Worm (Caenorhabditis elegans): ENCODE results near the gene W06G6.17.

DNA sequence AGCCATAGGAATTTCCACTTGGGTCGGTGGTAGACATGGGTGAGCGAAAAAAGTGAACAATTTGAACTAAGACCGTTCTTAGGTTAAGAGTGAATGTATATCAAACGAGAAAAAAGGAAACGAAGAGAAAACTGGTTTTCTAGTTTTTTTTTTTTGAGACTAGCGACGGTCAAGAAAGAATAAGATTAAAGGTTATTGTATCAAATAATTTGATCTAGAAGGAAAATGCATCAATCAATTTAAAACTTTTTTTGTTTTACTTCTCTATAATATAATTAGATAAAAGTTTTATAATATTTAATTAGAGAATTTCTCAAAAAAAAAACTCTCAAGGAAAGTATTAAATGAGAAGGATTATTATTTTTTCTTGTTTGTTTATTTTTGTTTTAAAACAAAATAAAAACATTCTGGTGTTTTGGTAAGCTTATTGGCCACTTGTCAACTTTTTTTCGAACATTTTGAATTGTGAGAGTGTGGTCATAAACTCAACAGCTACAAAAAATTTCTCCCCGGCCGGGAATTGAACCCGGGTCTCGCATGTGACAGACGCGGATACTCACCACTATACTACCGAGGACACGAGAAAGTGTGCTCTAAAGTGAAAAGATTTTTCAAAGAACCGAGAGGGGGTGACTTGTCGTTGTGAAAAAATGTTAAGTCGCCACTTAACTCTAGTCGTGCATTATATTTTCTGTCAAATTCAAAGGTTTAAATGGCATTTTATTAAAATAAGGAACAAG lies at the start of gene W06G6.17:
- TF ChIP-seq snpc-4 (tag; optimal IDR thresholded peaks at IDR 0.05) (no peak), elt-3 (tag; optimal IDR thresholded peaks at IDR 0.05) (no peak), unc-39 (tag; optimal IDR thresholded peaks at IDR 0.05) (no peak), ces-1 (GFP tag; optimal IDR thresholded peaks at IDR 0.05) (no peak), elt-1 (tag; optimal IDR thresholded peaks at IDR 0.05; ENCODE audit: borderline replicate concordance, insufficient read depth) (no peak), nhr-28 (tag; optimal IDR thresholded peaks at IDR 0.05) (no peak), nhr-237 (tag; optimal IDR thresholded peaks at IDR 0.05) (no peak), hlh-1 (tag; optimal IDR thresholded peaks at IDR 0.05) (no peak), blmp-1 (tag; optimal IDR thresholded peaks at IDR 0.05) (no peak), unc-62 (GFP tag; optimal IDR thresholded peaks at IDR 0.05) (no peak), ztf-11 (tag; optimal IDR thresholded peaks at IDR 0.05) (no peak), cnd-1 (tag; optimal IDR thresholded peaks at IDR 0.05) (no peak), bed-3 (GFP tag; optimal IDR thresholded peaks at IDR 0.05) (no peak)

All from whole organism, mixed stage, embryonic.